Fruit fly (Drosophila melanogaster): Measurements from ENCODE around the gene tut.

tut gene

DNA sequence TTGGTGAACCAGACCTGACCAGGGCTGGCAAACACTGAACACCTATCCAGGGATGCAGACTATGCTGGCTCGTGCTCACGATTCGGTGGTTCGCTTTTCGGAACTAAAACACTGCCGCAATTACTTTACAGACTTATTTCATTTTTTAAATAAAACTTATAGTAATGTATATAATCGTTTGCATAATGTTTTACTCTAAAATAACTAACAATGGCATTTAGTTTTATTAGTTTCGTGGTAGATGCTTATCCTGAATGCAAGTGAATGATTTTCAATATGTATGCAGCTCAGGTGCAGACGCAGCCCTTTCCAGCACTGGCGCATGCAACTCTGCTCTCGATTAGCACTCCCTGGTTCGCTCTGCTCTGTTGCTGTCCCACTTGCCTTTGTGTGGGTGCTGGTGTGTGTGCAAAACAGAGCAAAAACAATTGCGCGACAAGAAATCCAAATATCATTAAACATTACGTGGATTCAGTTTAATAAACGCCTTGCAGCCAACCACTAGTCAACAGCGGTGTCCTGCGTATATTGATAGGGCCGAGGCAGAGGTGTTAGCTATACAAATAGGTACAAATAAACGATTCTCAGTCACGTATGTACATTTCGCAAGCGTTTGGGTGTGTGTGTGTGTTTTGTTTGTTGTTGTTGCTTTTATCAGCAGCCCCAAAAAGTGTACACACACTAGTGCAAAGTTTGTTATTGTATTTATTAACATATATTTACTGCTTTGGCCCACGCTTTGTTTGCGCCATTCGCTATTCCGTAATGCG is 23.7 kb downstream of the tut start, which contains the start of the genes ERR and Atg18a (continued):
- no peak for TF ChIP-seq lov (optimal IDR thresholded peaks at IDR 0.05)
- TF ChIP-seq lov (GFP tag; IDR thresholded peaks at IDR 0.05), result no peak
- TF ChIP-seq Dp (GFP tag; optimal IDR thresholded peaks at IDR 0.05), result peak; percentile 27
- TF ChIP-seq tx (GFP tag; optimal IDR thresholded peaks at IDR 0.05), result peak; percentile 82
- TF ChIP-seq Side (GFP tag; optimal IDR thresholded peaks at IDR 0.05), result peak; percentile 68
- peak; percentile 92 for TF ChIP-seq lilli (GFP tag; optimal IDR thresholded peaks at IDR 0.05)
- TF ChIP-seq CG4707 (GFP tag; optimal IDR thresholded peaks at IDR 0.05), result no peak
- TF ChIP-seq tna (GFP tag; IDR thresholded peaks at IDR 0.05; ENCODE audit: partially characterized antibody), result no peak
- no peak for TF ChIP-seq bowl (GFP tag; IDR thresholded peaks at IDR 0.05)
- TF ChIP-seq CG8359 (GFP tag; optimal IDR thresholded peaks at IDR 0.05; ENCODE audit: borderline replicate concordance), result no peak
- no peak for TF ChIP-seq grn (GFP tag; optimal IDR thresholded peaks at IDR 0.05)
- TF ChIP-seq C15 (GFP tag; IDR thresholded peaks at IDR 0.05), result peak; percentile 19; the same call in 1 of the 3 replicates
- TF ChIP-seq gce (GFP tag; IDR thresholded peaks at IDR 0.05), result peak; percentile 48; the same call in 1 of the 3 replicates
- peak; percentile 74 for TF ChIP-seq CG30431 (GFP tag; optimal IDR thresholded peaks at IDR 0.05)
- TF ChIP-seq CG18476 (GFP tag; optimal IDR thresholded peaks at IDR 0.05), result peak; percentile 74
- TF ChIP-seq Sry-δ (GFP tag; optimal IDR thresholded peaks at IDR 0.05), result peak; percentile 58
- TF ChIP-seq shn (GFP tag; optimal IDR thresholded peaks at IDR 0.05), result peak; percentile 82
- peak; percentile 75 for TF ChIP-seq PHDP (tag; optimal IDR thresholded peaks at IDR 0.05)
- TF ChIP-seq E2f2 (GFP tag; IDR thresholded peaks at IDR 0.05), result peak; percentile 65
- no peak for TF ChIP-seq en (GFP tag; optimal IDR thresholded peaks at IDR 0.05)
- peak; percentile 83 for TF ChIP-seq trem (tag; optimal IDR thresholded peaks at IDR 0.05)
- peak; percentile 8 for TF ChIP-seq CG11398 (GFP tag; optimal IDR thresholded peaks at IDR 0.05)
- peak; percentile 33 for TF ChIP-seq Nf-YB (GFP tag; optimal IDR thresholded peaks at IDR 0.05)
- no peak for TF ChIP-seq CG11504 (tag; optimal IDR thresholded peaks at IDR 0.05)
- peak; percentile 79 for TF ChIP-seq bab2 (GFP tag; optimal IDR thresholded peaks at IDR 0.05)
- peak; percentile 89 for TF ChIP-seq CG1602 (GFP tag; optimal IDR thresholded peaks at IDR 0.05)
- peak; percentile 93 for TF ChIP-seq zfh2 (GFP tag; optimal IDR thresholded peaks at IDR 0.05)
- TF ChIP-seq wdn (GFP tag; IDR thresholded peaks at IDR 0.05), result peak; percentile 79; the same call in 1 of the 2 replicates
- peak; percentile 98 for TF ChIP-seq row (GFP tag; IDR thresholded peaks at IDR 0.05)
- peak; percentile 83 for TF ChIP-seq pum (GFP tag; optimal IDR thresholded peaks at IDR 0.05)
- peak; percentile 51 for TF ChIP-seq CG13296 (GFP tag; optimal IDR thresholded peaks at IDR 0.05)
- no peak for TF ChIP-seq CG12219 (GFP tag; optimal IDR thresholded peaks at IDR 0.05)
- peak; percentile 89 for TF ChIP-seq CG2712 (tag; optimal IDR thresholded peaks at IDR 0.05)
- TF ChIP-seq CG18011 (GFP tag; optimal IDR thresholded peaks at IDR 0.05), result peak; percentile 70
- peak; percentile 40; the same call in 1 of the 2 replicates for TF ChIP-seq stc (GFP tag; IDR thresholded peaks at IDR 0.05)
- TF ChIP-seq trh (GFP tag; optimal IDR thresholded peaks at IDR 0.05), result peak; percentile 24
- peak; percentile 83; the same call in 1 of the 2 replicates for TF ChIP-seq CG31441 (GFP tag; IDR thresholded peaks at IDR 0.05)
- TF ChIP-seq NK7.1 (GFP tag; optimal IDR thresholded peaks at IDR 0.05), result peak; percentile 52
- peak; percentile 78 for TF ChIP-seq Ada2b (GFP tag; IDR thresholded peaks at IDR 0.05)
- TF ChIP-seq seq (GFP tag; IDR thresholded peaks at IDR 0.05), result peak; percentile 77
- peak in 1 of 3 experiments; percentile 7 for TF ChIP-seq Stat92E (GFP tag; optimal IDR thresholded peaks at IDR 0.05)
- peak; percentile 82 for TF ChIP-seq fd3F (GFP tag; optimal IDR thresholded peaks at IDR 0.05)
- TF ChIP-seq CG15011 (GFP tag; optimal IDR thresholded peaks at IDR 0.05), result peak; percentile 56
- peak; percentile 93 for TF ChIP-seq Gug (GFP tag; IDR thresholded peaks at IDR 0.05)
- peak; percentile 87 for TF ChIP-seq Dek (tag; optimal IDR thresholded peaks at IDR 0.05)
- TF ChIP-seq Dll (GFP tag; IDR thresholded peaks at IDR 0.05; ENCODE audit: partially characterized antibody), result peak; percentile 67
- TF ChIP-seq CG12942 (GFP tag; optimal IDR thresholded peaks at IDR 0.05), result peak; percentile 81
- TF ChIP-seq CG32532 (GFP tag; IDR thresholded peaks at IDR 0.05), result peak; percentile 90
- peak; percentile 88 for TF ChIP-seq pzg (GFP tag; optimal IDR thresholded peaks at IDR 0.05)
- TF ChIP-seq aop (GFP tag; IDR thresholded peaks at IDR 0.05), result no peak

Measured in whole organism, embryonic.